Fruit fly (Drosophila melanogaster) whole organism, embryonic: ENCODE measurements around the gene CG7298.

Source experiments
- Aef1 ChIP-seq: fragments of 200-800 bp; sonication (Bioruptor generic); IDR thresholded peaks from 3 replicates; pipeline ENCODE4 v1.3.6; 2022; ENCODE audit warnings: missing biosample characterization, missing genetic modification characterization
- Awh ChIP-seq: fragments of 200-800 bp; sonication (Bioruptor generic); IDR thresholded peaks from 2 replicates; pipeline ENCODE4, ENCODE4 v1.3.6; 2022; ENCODE audit warnings: missing biosample characterization, missing genetic modification characterization
- BEAF-32 ChIP-seq: fragments of 200-800 bp; sonication (Bioruptor generic); optimal IDR thresholded peaks from 3 replicates; lab custom pipeline; 2017; ENCODE audit warnings: missing biosample characterization, missing genetic modification characterization, mild to moderate bottlenecking, moderate library complexity, missing genetic modification reagents
- CG10209 ChIP-seq: fragments of 200-800 bp; sonication (Bioruptor generic); optimal IDR thresholded peaks from 3 replicates; lab custom pipeline; 2017; ENCODE audit warnings: missing biosample characterization, mild to moderate bottlenecking, missing genetic modification characterization, missing genetic modification reagents
- CG10267 ChIP-seq: fragments of 200-800 bp; sonication (Bioruptor generic); optimal IDR thresholded peaks from 2 replicates; lab custom pipeline; 2018; ENCODE audit warnings: missing biosample characterization, mild to moderate bottlenecking, missing genetic modification characterization, moderate library complexity
- CG12391 ChIP-seq: fragments of 200-800 bp; sonication (Bioruptor generic); optimal IDR thresholded peaks from 3 replicates; lab custom pipeline; 2018; ENCODE audit warnings: missing biosample characterization, mild to moderate bottlenecking, missing genetic modification characterization, moderate library complexity
- CG12659 ChIP-seq: fragments of 200-800 bp; sonication (Bioruptor generic); optimal IDR thresholded peaks from 3 replicates; lab custom pipeline; 2017; ENCODE audit warnings: mild to moderate bottlenecking, missing biosample characterization, missing genetic modification reagents, missing genetic modification characterization
- CG12942 ChIP-seq: fragments of 200-800 bp; sonication (Bioruptor generic); optimal IDR thresholded peaks from 3 replicates; lab custom pipeline; 2016; ENCODE audit warnings: missing biosample characterization, missing genetic modification characterization
- CG13296 ChIP-seq: fragments of 200-800 bp; sonication (Bioruptor generic); optimal IDR thresholded peaks from 3 replicates; lab custom pipeline; 2018; ENCODE audit warnings: missing biosample characterization, mild to moderate bottlenecking, missing genetic modification characterization
- CG14050 ChIP-seq: fragments of 200-800 bp; sonication (Bioruptor generic); IDR thresholded peaks from 3 replicates; pipeline ENCODE4 v1.3.6; 2022; ENCODE audit warnings: missing biosample characterization, missing genetic modification characterization
- CG15073 ChIP-seq: fragments of 200-800 bp; sonication (Bioruptor generic); optimal IDR thresholded peaks from 2 replicates; lab custom pipeline; 2016; ENCODE audit warnings: missing biosample characterization, missing genetic modification characterization
- CG1529 ChIP-seq: fragments of 200-800 bp; sonication (Bioruptor generic); optimal IDR thresholded peaks from 3 replicates; lab custom pipeline; 2018; ENCODE audit warnings: missing biosample characterization, missing genetic modification characterization
- CG16779 ChIP-seq: fragments of 200-800 bp; sonication (Bioruptor generic); IDR thresholded peaks from 2 replicates; pipeline ENCODE4 v1.3.6; 2022; ENCODE audit warnings: missing biosample characterization, missing genetic modification characterization
- CG17385 ChIP-seq: fragments of 200-800 bp; sonication (Bioruptor generic); optimal IDR thresholded peaks from 3 replicates; lab custom pipeline; 2018; ENCODE audit warnings: missing biosample characterization, mild to moderate bottlenecking, missing genetic modification characterization
- CG18011 ChIP-seq: fragments of 200-800 bp; sonication (Bioruptor generic); optimal IDR thresholded peaks from 2 replicates; lab custom pipeline; 2017; ENCODE audit warnings: missing biosample characterization, missing genetic modification characterization, mild to moderate bottlenecking, moderate library complexity, missing genotype
- CG2116 ChIP-seq: fragments of 200-800 bp; sonication (Bioruptor generic); optimal IDR thresholded peaks from 3 replicates; lab custom pipeline; 2018; ENCODE audit warnings: missing biosample characterization, mild to moderate bottlenecking, missing genetic modification characterization
- CG31441 ChIP-seq: fragments of 200-800 bp; sonication (Bioruptor generic); IDR thresholded peaks from 2 replicates; pipeline ENCODE4 v1.3.6; 2022; ENCODE audit warnings: missing biosample characterization, missing genetic modification characterization
- CG33557 ChIP-seq: fragments of 200-800 bp; sonication (Bioruptor generic); optimal IDR thresholded peaks from 2 replicates; lab custom pipeline; 2019; ENCODE audit warnings: missing biosample characterization, mild to moderate bottlenecking, missing genetic modification characterization, moderate library complexity
- CG3847 ChIP-seq: fragments of 200-800 bp; sonication (Bioruptor generic); IDR thresholded peaks from 2 replicates; pipeline ENCODE4 v1.3.6; 2022; ENCODE audit warnings: missing biosample characterization, missing genetic modification characterization
- CG43689 ChIP-seq: fragments of 200-800 bp; sonication (Bioruptor generic); IDR thresholded peaks from 2 replicates; pipeline ENCODE4 v1.3.6; 2022; ENCODE audit warnings: missing biosample characterization, missing genetic modification characterization
- CG6683 ChIP-seq: fragments of 200-800 bp; sonication (Bioruptor generic); optimal IDR thresholded peaks from 2 replicates; lab custom pipeline; 2017; ENCODE audit warnings: missing biosample characterization, mild to moderate bottlenecking, missing genetic modification characterization, missing genetic modification reagents
- CG7786 ChIP-seq: fragments of 200-800 bp; sonication (Bioruptor generic); optimal IDR thresholded peaks from 2 replicates; lab custom pipeline; 2016; ENCODE audit warnings: missing biosample characterization, missing genetic modification characterization
- CG8478 ChIP-seq: fragments of >200 bp; optimal IDR thresholded peaks from 2 replicates; lab custom pipeline; 2018
- CG9876 ChIP-seq: fragments of 200-800 bp; sonication (Bioruptor generic); optimal IDR thresholded peaks from 2 replicates; lab custom pipeline; 2016; ENCODE audit warnings: missing biosample characterization, missing genetic modification characterization
- CHES-1-like ChIP-seq: fragments of 200-800 bp; sonication (Bioruptor generic); optimal IDR thresholded peaks from 2 replicates; lab custom pipeline; 2016; ENCODE audit warnings: missing biosample characterization, missing genetic modification characterization
- CoRest ChIP-seq: fragments of 200-800 bp; sonication (Bioruptor generic); optimal IDR thresholded peaks from 3 replicates; lab custom pipeline; 2018; ENCODE audit warnings: missing biosample characterization, mild to moderate bottlenecking, missing genetic modification characterization, moderate library complexity
- Dad ChIP-seq: fragments of 200-800 bp; sonication (Bioruptor generic); optimal IDR thresholded peaks from 3 replicates; lab custom pipeline; 2016; ENCODE audit warnings: missing biosample characterization, missing genetic modification characterization
- Deaf1 ChIP-seq: fragments of 200-800 bp; optimal IDR thresholded peaks from 3 replicates; lab custom pipeline; 2019; ENCODE audit warnings: missing biosample characterization, mild to moderate bottlenecking, missing genetic modification characterization, moderate library complexity
- E2f2 ChIP-seq: fragments of 200-800 bp; sonication (Bioruptor generic); IDR thresholded peaks from 2 replicates; pipeline ENCODE4 v1.3.6; 2022; ENCODE audit warnings: missing biosample characterization, missing genetic modification characterization
- Hr78 ChIP-seq, 2 experiments: fragments of 200-800 bp in 1 of 2; fragments of >200 bp in 1 of 2; sonication (Bioruptor generic) in 1 of 2; optimal IDR thresholded peaks; 2 replicates each; lab custom pipeline; 2017 to 2019; ENCODE audit warnings: missing biosample characterization in 2 of 2, missing genetic modification characterization in 2 of 2, mild to moderate bottlenecking in 1 of 2, moderate library complexity in 1 of 2
- Jarid2 ChIP-seq: fragments of 200-800 bp; sonication (Bioruptor generic); optimal IDR thresholded peaks from 3 replicates; lab custom pipeline; 2017; ENCODE audit warnings: mild to moderate bottlenecking, missing biosample characterization, missing genetic modification reagents, missing genetic modification characterization
- Kr ChIP-seq: fragments of 200-800 bp; sonication (Bioruptor generic); optimal IDR thresholded peaks from 2 replicates; lab custom pipeline; 2017; ENCODE audit warnings: missing biosample characterization, mild to moderate bottlenecking, missing genetic modification characterization
- Oaz ChIP-seq: fragments of 200-800 bp; sonication (Bioruptor generic); IDR thresholded peaks from 2 replicates; pipeline ENCODE4 v1.3.6; 2022; ENCODE audit warnings: missing biosample characterization, missing genetic modification characterization
- Rx ChIP-seq: fragments of 200-800 bp; sonication (Bioruptor generic); IDR thresholded peaks from 2 replicates; pipeline ENCODE4 v1.3.6; 2022; ENCODE audit warnings: missing biosample characterization, missing genetic modification characterization
- corto ChIP-seq: fragments of 200-800 bp; sonication (Bioruptor generic); optimal IDR thresholded peaks from 2 replicates; lab custom pipeline; 2016; ENCODE audit warnings: missing biosample characterization, mild to moderate bottlenecking, missing genetic modification characterization, moderate library complexity
- cwo ChIP-seq: fragments of 200-800 bp; sonication (Bioruptor generic); optimal IDR thresholded peaks from 3 replicates; lab custom pipeline; 2017; ENCODE audit warnings: missing biosample characterization, missing genetic modification characterization, mild to moderate bottlenecking, moderate library complexity, missing genetic modification reagents
- dimm ChIP-seq: fragments of 200-800 bp; sonication (Bioruptor generic); IDR thresholded peaks from 2 replicates; pipeline ENCODE4 v1.3.6; 2022; ENCODE audit warnings: missing biosample characterization, missing genetic modification characterization
- ems ChIP-seq: fragments of 200-800 bp; sonication (Bioruptor generic); optimal IDR thresholded peaks from 3 replicates; lab custom pipeline; 2016; ENCODE audit warnings: missing biosample characterization, missing genetic modification characterization
- fd3F ChIP-seq: fragments of 200-800 bp; sonication (Bioruptor generic); optimal IDR thresholded peaks from 2 replicates; lab custom pipeline; 2018; ENCODE audit warnings: missing biosample characterization, mild to moderate bottlenecking, missing genetic modification characterization, moderate library complexity
- fu2 ChIP-seq: fragments of 200-800 bp; sonication (Bioruptor generic); optimal IDR thresholded peaks from 2 replicates; lab custom pipeline; 2016; ENCODE audit warnings: missing biosample characterization, missing genetic modification characterization
- her ChIP-seq: fragments of 200-800 bp; sonication (Bioruptor generic); optimal IDR thresholded peaks from 2 replicates; lab custom pipeline; 2016; ENCODE audit warnings: missing biosample characterization, missing genetic modification characterization
- ind ChIP-seq: fragments of 200-800 bp; sonication (Bioruptor generic); optimal IDR thresholded peaks from 3 replicates; lab custom pipeline; 2016; ENCODE audit warnings: missing biosample characterization, missing genetic modification characterization
- lab ChIP-seq: fragments of 200-800 bp; sonication (Bioruptor generic); optimal IDR thresholded peaks from 3 replicates; lab custom pipeline; 2017; ENCODE audit warnings: missing biosample characterization, missing genetic modification characterization, mild to moderate bottlenecking, moderate library complexity, missing genetic modification reagents
- lmd ChIP-seq: fragments of 200-800 bp; sonication (Bioruptor generic); IDR thresholded peaks from 2 replicates; pipeline ENCODE4 v1.3.6; 2022; ENCODE audit warnings: missing biosample characterization, missing genetic modification characterization
- maf-S ChIP-seq: fragments of 200-800 bp; sonication (Bioruptor generic); optimal IDR thresholded peaks from 2 replicates; lab custom pipeline; 2016; ENCODE audit warnings: missing biosample characterization, missing genetic modification characterization
- so ChIP-seq: fragments of 200-800 bp; sonication (Bioruptor generic); IDR thresholded peaks from 3 replicates; pipeline ENCODE4 v1.3.6; 2022; ENCODE audit warnings: missing biosample characterization, missing genetic modification characterization
- stc ChIP-seq: fragments of 200-800 bp; sonication (Bioruptor generic); IDR thresholded peaks from 2 replicates; pipeline ENCODE4 v1.3.6; 2022; ENCODE audit warnings: missing biosample characterization, missing genetic modification characterization
- trh ChIP-seq: fragments of 200-800 bp; sonication (Bioruptor generic); optimal IDR thresholded peaks from 2 replicates; lab custom pipeline; 2016; ENCODE audit warnings: missing biosample characterization, missing genetic modification characterization
- zf30C ChIP-seq: fragments of 200-800 bp; sonication (Bioruptor generic); optimal IDR thresholded peaks from 3 replicates; lab custom pipeline; 2018; ENCODE audit warnings: missing biosample characterization, mild to moderate bottlenecking, missing genetic modification characterization

CG7298 gene

dm6 chr3L:20185206-20185868 is 18.1 kb downstream of the CG7298 start (continued):
- no peak for TF ChIP-seq BEAF-32 (GFP tag; lab: Kevin White, UChicago)
- TF ChIP-seq CHES-1-like = peak; percentile 47
- TF ChIP-seq CG10267 (tag; lab: Kevin White, UChicago) = no peak
- peak; percentile 46; the same call in 1 of the 2 replicates for TF ChIP-seq Oaz (GFP tag; lab: Robert Waterston, UW)
- TF ChIP-seq CG18011 (GFP tag; lab: Kevin White, UChicago) = no peak
- TF ChIP-seq E2f2 (GFP tag; lab: Robert Waterston, UW) = peak; percentile 44
- TF ChIP-seq CG2116 (GFP tag; lab: Kevin White, UChicago) = peak; percentile 37
- TF ChIP-seq CG3847 = peak; percentile 26; the same call in 1 of the 2 replicates
- no peak for TF ChIP-seq Rx (GFP tag; lab: Robert Waterston, UW)
- TF ChIP-seq CG12942 = peak; percentile 23
- peak; percentile 50 for TF ChIP-seq corto (GFP tag; lab: Kevin White, UChicago)
- TF ChIP-seq maf-S (GFP tag; lab: Kevin White, UChicago) = peak; percentile 8
- peak; percentile 44 for TF ChIP-seq Jarid2 (GFP tag; lab: Kevin White, UChicago)
- no peak for TF ChIP-seq zf30C (GFP tag; lab: Kevin White, UChicago)
- TF ChIP-seq CG13296 (GFP tag; lab: Kevin White, UChicago) = peak; percentile 45
- peak; percentile 67 for TF ChIP-seq CG10209 (GFP tag; lab: Kevin White, UChicago)
- no peak for TF ChIP-seq CG8478 (lab: Kevin White, UChicago)
- 0 out of 2 replicates have a peak, but pooled peaks have one; percentile 17 for TF ChIP-seq CG31441 (GFP tag; lab: Robert Waterston, UW)
- TF ChIP-seq CG17385 = peak; percentile 56
- TF ChIP-seq dimm (GFP tag; lab: Robert Waterston, UW) = no peak
- TF ChIP-seq Kr (GFP tag; lab: Kevin White, UChicago) = no peak
- peak; percentile 37 for TF ChIP-seq fd3F
- no peak for TF ChIP-seq CG1529 (GFP tag; lab: Kevin White, UChicago)
- TF ChIP-seq Aef1 (GFP tag; lab: Robert Waterston, UW) = peak; percentile 56
- TF ChIP-seq trh (GFP tag; lab: Kevin White, UChicago) = no peak
- TF ChIP-seq CG12659 (GFP tag; lab: Kevin White, UChicago) = peak; percentile 56
- peak; percentile 63 for TF ChIP-seq CG7786 (GFP tag; lab: Kevin White, UChicago)
- TF ChIP-seq CG33557 (GFP tag; lab: Kevin White, UChicago) = no peak
- TF ChIP-seq CG9876 = peak; percentile 12
- TF ChIP-seq Hr78 (GFP tag; optimal IDR thresholded peaks at IDR 0.05; lab: Kevin White, UChicago) = no peak
- TF ChIP-seq her (GFP tag; lab: Kevin White, UChicago) = peak; percentile 13
- TF ChIP-seq stc (GFP tag; lab: Robert Waterston, UW) = no peak
- TF ChIP-seq CG43689 (GFP tag; lab: Robert Waterston, UW) = 0 out of 2 replicates have a peak, but pooled peaks have one; percentile 3
- peak; percentile 69 for TF ChIP-seq ems (GFP tag; lab: Kevin White, UChicago)
- TF ChIP-seq lmd = peak; percentile 35; the same call in 1 of the 2 replicates
- TF ChIP-seq ind = peak; percentile 51
- 0 out of 2 replicates have a peak, but pooled peaks have one; percentile 40 for TF ChIP-seq CG16779 (GFP tag; lab: Robert Waterston, UW)
- peak; percentile 98 for TF ChIP-seq Deaf1
- TF ChIP-seq Dad (GFP tag; lab: Kevin White, UChicago) = peak; percentile 4
- TF ChIP-seq CG12391 (tag; lab: Kevin White, UChicago) = peak; percentile 60
- no peak for TF ChIP-seq Awh (GFP tag; lab: Robert Waterston, UW)
- TF ChIP-seq lab (GFP tag; lab: Kevin White, UChicago) = peak; percentile 69
- TF ChIP-seq CoRest (tag; lab: Kevin White, UChicago) = peak; percentile 64
- peak; percentile 45 for TF ChIP-seq fu2
- TF ChIP-seq cwo = peak; percentile 48
- peak; percentile 32; the same call in 1 of the 3 replicates for TF ChIP-seq CG14050 (GFP tag; lab: Robert Waterston, UW)
- TF ChIP-seq CG6683 (GFP tag; lab: Kevin White, UChicago) = peak; percentile 0
- TF ChIP-seq CG15073 = peak; percentile 92
- no peak; the same call in 2 of the 3 replicates for TF ChIP-seq so
